Fruit fly (Drosophila melanogaster) whole organism, embryonic: ENCODE data around the gene CG43248.

Experiments
- Abd-B ChIP-seq: fragments of 200-800 bp; sonication (Bioruptor generic); optimal IDR thresholded peaks from 2 replicates; lab custom pipeline; 2018; ENCODE audit warnings: missing biosample characterization, mild to moderate bottlenecking, missing genetic modification characterization, moderate library complexity
- Aef1 ChIP-seq: fragments of 200-800 bp; sonication (Bioruptor generic); IDR thresholded peaks from 3 replicates; pipeline ENCODE4 v1.3.6; 2022; ENCODE audit warnings: missing biosample characterization, missing genetic modification characterization
- Atf6 ChIP-seq: fragments of 200-800 bp; sonication (Bioruptor generic); IDR thresholded peaks from 2 replicates; pipeline ENCODE4 v1.3.6; 2022; ENCODE audit warnings: missing biosample characterization, missing genetic modification characterization
- Awh ChIP-seq: fragments of 200-800 bp; sonication (Bioruptor generic); IDR thresholded peaks from 2 replicates; pipeline ENCODE4, ENCODE4 v1.3.6; 2022; ENCODE audit warnings: missing biosample characterization, missing genetic modification characterization
- CG10274 ChIP-seq: fragments of 200-800 bp; sonication (Bioruptor generic); optimal IDR thresholded peaks from 3 replicates; lab custom pipeline; 2017; ENCODE audit warnings: missing biosample characterization, mild to moderate bottlenecking, missing genetic modification characterization
- CG12744 ChIP-seq: fragments of 200-800 bp; sonication (Bioruptor generic); optimal IDR thresholded peaks from 2 replicates; lab custom pipeline; 2016; ENCODE audit warnings: missing biosample characterization, missing genetic modification characterization
- CG1602 ChIP-seq: fragments of 200-800 bp; sonication (Bioruptor generic); optimal IDR thresholded peaks from 3 replicates; lab custom pipeline; 2016; ENCODE audit warnings: missing biosample characterization, missing genetic modification characterization
- CG17328 ChIP-seq: fragments of 200-800 bp; sonication (Bioruptor generic); IDR thresholded peaks from 2 replicates; pipeline ENCODE4 v1.3.6; 2022; ENCODE audit warnings: missing biosample characterization, missing genetic modification characterization
- CG17359 ChIP-seq: fragments of 200-800 bp; sonication (Bioruptor generic); optimal IDR thresholded peaks from 3 replicates; lab custom pipeline; 2018; ENCODE audit warnings: missing biosample characterization, mild to moderate bottlenecking, missing genetic modification characterization, moderate library complexity
- CG17568 ChIP-seq: fragments of 200-800 bp; sonication (Bioruptor generic); optimal IDR thresholded peaks from 2 replicates; lab custom pipeline; 2018; ENCODE audit warnings: missing biosample characterization, mild to moderate bottlenecking, missing genetic modification characterization, moderate library complexity
- CG18011 ChIP-seq: fragments of 200-800 bp; sonication (Bioruptor generic); optimal IDR thresholded peaks from 2 replicates; lab custom pipeline; 2017; ENCODE audit warnings: missing biosample characterization, missing genetic modification characterization, mild to moderate bottlenecking, moderate library complexity, missing genotype
- CG4730 ChIP-seq: fragments of 200-800 bp; sonication (Bioruptor generic); IDR thresholded peaks from 2 replicates; pipeline ENCODE4 v1.3.6; 2022; ENCODE audit warnings: missing biosample characterization, missing genetic modification characterization
- CG6813 ChIP-seq: fragments of 200-800 bp; sonication (Bioruptor generic); optimal IDR thresholded peaks from 2 replicates; lab custom pipeline; 2017; ENCODE audit warnings: missing biosample characterization, missing genetic modification characterization, mild to moderate bottlenecking, moderate library complexity, missing genetic modification reagents
- CrebB ChIP-seq: fragments of 200-800 bp; sonication (Bioruptor generic); optimal IDR thresholded peaks from 3 replicates; lab custom pipeline; 2018; ENCODE audit warnings: missing biosample characterization, mild to moderate bottlenecking, missing genetic modification characterization
- Ets65A ChIP-seq: fragments of 200-800 bp; sonication (Bioruptor generic); peaks from one replicate; lab custom pipeline; 2016; ENCODE audit warnings: missing biosample characterization, missing genetic modification characterization
- HLH3B ChIP-seq: fragments of 200-800 bp; sonication (Bioruptor generic); IDR thresholded peaks from 2 replicates; pipeline ENCODE4 v1.3.6; 2022; ENCODE audit warnings: missing biosample characterization, missing genetic modification characterization
- Jarid2 ChIP-seq: fragments of 200-800 bp; sonication (Bioruptor generic); optimal IDR thresholded peaks from 3 replicates; lab custom pipeline; 2017; ENCODE audit warnings: mild to moderate bottlenecking, missing biosample characterization, missing genetic modification reagents, missing genetic modification characterization
- NC2β ChIP-seq: fragments of 200-800 bp; sonication (Bioruptor generic); optimal IDR thresholded peaks from 2 replicates; lab custom pipeline; 2016; ENCODE audit warnings: missing biosample characterization, missing genetic modification characterization
- Optix ChIP-seq: fragments of 200-800 bp; sonication (Bioruptor generic); IDR thresholded peaks from 3 replicates; pipeline ENCODE4 v1.3.6; 2022; ENCODE audit warnings: missing biosample characterization, missing genetic modification characterization
- PHDP ChIP-seq: fragments of 200-800 bp; sonication (Bioruptor generic); optimal IDR thresholded peaks from 3 replicates; lab custom pipeline; 2018; ENCODE audit warnings: missing biosample characterization, mild to moderate bottlenecking, missing genetic modification characterization, moderate library complexity
- Sox102F ChIP-seq: fragments of 200-800 bp; sonication (Bioruptor generic); optimal IDR thresholded peaks from 2 replicates; lab custom pipeline; 2018; ENCODE audit warnings: missing biosample characterization, mild to moderate bottlenecking, missing genetic modification characterization, moderate library complexity
- Xrp1 ChIP-seq: fragments of 200-800 bp; sonication (Bioruptor generic); IDR thresholded peaks from 2 replicates; pipeline ENCODE4 v1.3.6; 2022; ENCODE audit warnings: missing biosample characterization, missing genetic modification characterization
- ato ChIP-seq: fragments of 200-800 bp; sonication (Bioruptor generic); IDR thresholded peaks from 2 replicates; pipeline ENCODE4 v1.3.6; 2022; ENCODE audit warnings: missing biosample characterization, missing genetic modification characterization; ENCODE audit not compliant: partially characterized antibody
- chn ChIP-seq: fragments of 200-800 bp; sonication (Bioruptor generic); optimal IDR thresholded peaks from 2 replicates; lab custom pipeline; 2016; ENCODE audit warnings: missing biosample characterization, missing genetic modification characterization
- croc ChIP-seq: fragments of 200-800 bp; sonication (Bioruptor generic); conservative IDR thresholded peaks from 3 replicates; pipeline ENCODE4 v1.3.6; 2022; ENCODE audit warnings: missing biosample characterization, missing genetic modification characterization
- crp ChIP-seq, 2 experiments: fragments of 200-800 bp; sonication (Bioruptor generic); optimal IDR thresholded peaks; 2 replicates in 1 of 2; 3 replicates in 1 of 2; lab custom pipeline; 2017; ENCODE audit warnings: missing biosample characterization in 2 of 2, missing genetic modification characterization in 2 of 2, mild to moderate bottlenecking in 1 of 2, moderate library complexity in 1 of 2
- danr ChIP-seq: fragments of 200-800 bp; sonication (Bioruptor generic); IDR thresholded peaks from 2 replicates; pipeline ENCODE4 v1.3.6; 2022; ENCODE audit warnings: missing biosample characterization, missing genetic modification characterization
- dmrt99B ChIP-seq: fragments of 200-800 bp; sonication (Bioruptor generic); optimal IDR thresholded peaks from 2 replicates; lab custom pipeline; 2018; ENCODE audit warnings: missing biosample characterization, mild to moderate bottlenecking, missing genetic modification characterization, moderate library complexity
- dysf ChIP-seq: fragments of 200-800 bp; sonication (Bioruptor generic); IDR thresholded peaks from 3 replicates; pipeline ENCODE4 v1.3.6; 2022; ENCODE audit warnings: missing biosample characterization, missing genetic modification characterization
- fru ChIP-seq: fragments of >200 bp; optimal IDR thresholded peaks from 2 replicates; lab custom pipeline; 2017
- gsb-n ChIP-seq: fragments of 200-800 bp; sonication (Bioruptor generic); optimal IDR thresholded peaks from 3 replicates; lab custom pipeline; 2018; ENCODE audit warnings: missing biosample characterization, mild to moderate bottlenecking, missing genetic modification characterization
- kah ChIP-seq: fragments of 200-800 bp; sonication (Bioruptor generic); optimal IDR thresholded peaks from 2 replicates; lab custom pipeline; 2018; ENCODE audit warnings: missing biosample characterization, mild to moderate bottlenecking, missing genetic modification characterization
- knrl ChIP-seq: fragments of 200-800 bp; sonication (Bioruptor generic); IDR thresholded peaks from 3 replicates; pipeline ENCODE4 v1.3.6; 2022; ENCODE audit warnings: missing biosample characterization, missing genetic modification characterization; ENCODE audit not compliant: partially characterized antibody
- mam ChIP-seq: fragments of 200-800 bp; sonication (Bioruptor generic); optimal IDR thresholded peaks from 3 replicates; lab custom pipeline; 2016; ENCODE audit warnings: missing biosample characterization, missing genetic modification characterization
- nerfin-2 ChIP-seq: fragments of 200-800 bp; sonication (Bioruptor generic); IDR thresholded peaks from 2 replicates; pipeline ENCODE4 v1.3.6; 2022; ENCODE audit warnings: missing biosample characterization, missing genetic modification characterization; ENCODE audit not compliant: partially characterized antibody
- oc ChIP-seq: fragments of 200-800 bp; sonication (Bioruptor generic); optimal IDR thresholded peaks from 2 replicates; lab custom pipeline; 2018; ENCODE audit warnings: missing biosample characterization, mild to moderate bottlenecking, missing genetic modification characterization, moderate library complexity
- onecut ChIP-seq: fragments of 200-800 bp; sonication (Bioruptor generic); IDR thresholded peaks from 2 replicates; pipeline ENCODE4 v1.3.6; 2022; ENCODE audit warnings: missing biosample characterization, missing genetic modification characterization
- pan ChIP-seq, 4 experiments: fragments of >200 bp in 3 of 4; fragments of 200-800 bp in 1 of 4; sonication (Bioruptor generic) in 1 of 4; optimal IDR thresholded peaks in 3 of 4; IDR thresholded peaks in 1 of 4; 2 replicates each; pipeline versions ENCODE4 v1.3.6 to Lab custom; 2017 to 2022; ENCODE audit warnings: missing biosample characterization in 2 of 4, missing genetic modification characterization in 2 of 4, mixed read lengths in 1 of 4
- pros ChIP-seq: fragments of 200-800 bp; sonication (Bioruptor generic); optimal IDR thresholded peaks from 3 replicates; lab custom pipeline; 2019; ENCODE audit warnings: missing biosample characterization, mild to moderate bottlenecking, missing genetic modification characterization, moderate library complexity
- pum ChIP-seq: fragments of 200-800 bp; sonication (Bioruptor generic); optimal IDR thresholded peaks from 2 replicates; lab custom pipeline; 2016; ENCODE audit warnings: missing biosample characterization, missing genetic modification characterization
- ro ChIP-seq: fragments of 200-800 bp; sonication (Bioruptor generic); IDR thresholded peaks from 2 replicates; pipeline ENCODE4 v1.3.6; 2022; ENCODE audit warnings: missing biosample characterization, missing genetic modification characterization
- schlank ChIP-seq: fragments of 200-800 bp; sonication (Bioruptor generic); optimal IDR thresholded peaks from 2 replicates; lab custom pipeline; 2018; ENCODE audit warnings: missing biosample characterization, mild to moderate bottlenecking, missing genetic modification characterization
- scrt ChIP-seq: fragments of 200-800 bp; sonication (Bioruptor generic); optimal IDR thresholded peaks from 2 replicates; lab custom pipeline; 2018; ENCODE audit warnings: missing biosample characterization, mild to moderate bottlenecking, missing genetic modification characterization, moderate library complexity
- sug ChIP-seq: fragments of 200-800 bp; optimal IDR thresholded peaks from 2 replicates; lab custom pipeline; 2019; ENCODE audit warnings: missing biosample characterization, mild to moderate bottlenecking, missing genetic modification characterization, moderate library complexity
- tin ChIP-seq: fragments of 200-800 bp; sonication (Bioruptor generic); optimal IDR thresholded peaks from 3 replicates; lab custom pipeline; 2016; ENCODE audit warnings: missing biosample characterization, missing genetic modification characterization
- tup ChIP-seq: fragments of 200-800 bp; sonication (Bioruptor generic); optimal IDR thresholded peaks from 2 replicates; lab custom pipeline; 2016; ENCODE audit warnings: missing biosample characterization, mild to moderate bottlenecking, missing genetic modification characterization, moderate library complexity
- unc-4 ChIP-seq: fragments of 200-800 bp; sonication (Bioruptor generic); IDR thresholded peaks from 2 replicates; pipeline ENCODE4 v1.3.6; 2022; ENCODE audit warnings: missing biosample characterization, missing genetic modification characterization; ENCODE audit not compliant: partially characterized antibody
- unpg ChIP-seq: fragments of 200-800 bp; sonication (Bioruptor generic); optimal IDR thresholded peaks from 3 replicates; lab custom pipeline; 2018; ENCODE audit warnings: missing biosample characterization, mild to moderate bottlenecking, missing genetic modification characterization, moderate library complexity
- wor ChIP-seq: fragments of 200-800 bp; sonication (Bioruptor generic); IDR thresholded peaks from 2 replicates; pipeline ENCODE4 v1.3.6; 2022; ENCODE audit warnings: missing biosample characterization, missing genetic modification characterization

Gene CG43248

DNA sequence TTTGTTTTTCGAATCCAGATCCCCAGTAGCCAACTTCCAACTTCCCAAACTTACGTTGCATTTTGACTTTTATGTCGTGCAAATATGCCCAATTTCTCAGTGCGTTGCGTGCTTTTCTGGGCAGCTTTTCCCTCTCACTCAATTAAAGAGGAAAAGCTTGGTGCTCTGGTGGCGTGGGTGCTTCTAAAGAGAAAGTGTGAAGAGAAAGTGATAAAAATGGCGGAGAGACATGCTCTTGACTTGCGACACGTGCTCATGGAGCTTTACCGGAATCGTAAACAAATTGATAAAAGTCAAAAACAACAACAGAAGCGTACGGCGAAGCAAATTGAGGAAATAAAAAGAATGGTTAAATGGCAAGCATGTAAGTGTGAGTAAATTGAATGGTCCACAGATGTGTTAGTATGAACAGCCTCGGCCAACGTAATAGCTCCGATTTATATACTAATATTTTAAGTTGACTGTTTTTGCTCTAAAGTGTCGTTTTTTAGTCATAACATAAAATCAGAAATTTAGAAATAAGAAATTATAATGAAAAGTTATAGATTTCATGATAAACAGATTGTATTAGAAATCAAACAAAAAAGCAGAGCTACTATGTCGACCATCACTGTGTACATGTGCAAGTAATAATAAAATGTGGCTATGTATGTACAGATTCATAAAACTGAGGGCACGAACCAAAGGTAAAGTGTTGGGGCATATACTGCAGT, 37.2 kb downstream of the CG43248 start (continued):
- TF ChIP-seq sug (peak; percentile 7), Optix (GFP tag; lab: Robert Waterston, UW) (no peak), pum (GFP tag; lab: Kevin White, UChicago) (no peak), CG12744 (GFP tag; lab: Kevin White, UChicago) (no peak), schlank (tag; lab: Kevin White, UChicago) (no peak), CG17568 (GFP tag; lab: Kevin White, UChicago) (no peak), CG10274 (GFP tag; lab: Kevin White, UChicago) (no peak), scrt (GFP tag; lab: Kevin White, UChicago) (no peak), HLH3B (no peak), NC2β (GFP tag; lab: Kevin White, UChicago) (no peak), crp (GFP tag; optimal IDR thresholded peaks at IDR 0.05; lab: Kevin White, UChicago) (no peak), croc (no peak), gsb-n (tag; lab: Kevin White, UChicago) (no peak), CG6813 (peak; percentile 35), Sox102F (peak; percentile 42), Jarid2 (GFP tag; lab: Kevin White, UChicago) (peak; percentile 3), Xrp1 (GFP tag; lab: Robert Waterston, UW) (0 out of 2 replicates have a peak, but pooled peaks have one; percentile 11), CrebB (tag; lab: Kevin White, UChicago) (no peak), unc-4 (no peak), dysf (no peak), CG17328 (GFP tag; lab: Robert Waterston, UW) (peak; percentile 55), onecut (no peak), CG4730 (no peak), tin (GFP tag; lab: Kevin White, UChicago) (no peak), tup (GFP tag; lab: Kevin White, UChicago) (no peak), Awh (GFP tag; lab: Robert Waterston, UW) (0 out of 2 replicates have a peak, but pooled peaks have one; percentile 53), fru (no peak), danr (GFP tag; lab: Robert Waterston, UW) (no peak), PHDP (tag; lab: Kevin White, UChicago) (no peak), mam (GFP tag; lab: Kevin White, UChicago) (no peak), knrl (GFP tag; lab: Robert Waterston, UW) (no peak), wor (GFP tag; lab: Robert Waterston, UW) (no peak), pan (optimal IDR thresholded peaks at IDR 0.05; lab: Kevin White, UChicago) (no peak), pan (GFP tag; optimal IDR thresholded peaks at IDR 0.05 in 1 of 2, IDR thresholded peaks at IDR 0.05 in 1 of 2) (peak in 1 of 2 experiments; percentile 12), dmrt99B (tag; lab: Kevin White, UChicago) (peak; percentile 73), Aef1 (GFP tag; lab: Robert Waterston, UW) (peak; percentile 23; the same call in 2 of the 3 replicates), Atf6 (GFP tag; lab: Robert Waterston, UW) (no peak), pros (GFP tag; lab: Kevin White, UChicago) (no peak), ato (GFP tag; lab: Robert Waterston, UW) (no peak), kah (GFP tag; lab: Kevin White, UChicago) (peak; percentile 3), CG17359 (peak; percentile 48), unpg (GFP tag; lab: Kevin White, UChicago) (peak; percentile 13), CG18011 (GFP tag; lab: Kevin White, UChicago) (no peak), CG1602 (GFP tag; lab: Kevin White, UChicago) (no peak), chn (GFP tag; lab: Kevin White, UChicago) (no peak), oc (tag; lab: Kevin White, UChicago) (no peak), Ets65A (peak; percentile 30), Abd-B (GFP tag; lab: Kevin White, UChicago) (no peak), ro (GFP tag; lab: Robert Waterston, UW) (no peak), nerfin-2 (GFP tag; lab: Robert Waterston, UW) (no peak)
